Worm (Caenorhabditis elegans): ENCODE results near the gene F19G12.8.

ce11 chrX:1401259-1401658 lies 15.9 kb upstream of the F19G12.8 start, which contains the start of gene ZK402.5:
- TF ChIP-seq ama-1 (optimal IDR thresholded peaks at IDR 0.05) = no peak
- no peak for TF ChIP-seq ama-1 (GFP tag; optimal IDR thresholded peaks at IDR 0.05)
- no peak for TF ChIP-seq snpc-4 (GFP tag; optimal IDR thresholded peaks at IDR 0.05)
- TF ChIP-seq snpc-4 (tag; optimal IDR thresholded peaks at IDR 0.05) = no peak
- no peak for TF ChIP-seq egrh-3 (GFP tag; IDR thresholded peaks at IDR 0.05)
- TF ChIP-seq cebp-2 (GFP tag; IDR thresholded peaks at IDR 0.05) = no peak
- no peak for TF ChIP-seq hmg-1.2 (GFP tag; IDR thresholded peaks at IDR 0.05)
- TF ChIP-seq mel-28 (tag; optimal IDR thresholded peaks at IDR 0.05; ENCODE audit: borderline replicate concordance) = no peak
- no peak for TF ChIP-seq ccch-3 (GFP tag; optimal IDR thresholded peaks at IDR 0.05)

Measured in whole organism, young adult.